Fruit fly (Drosophila melanogaster) whole organism, pupa: ENCODE data around the gene JMJD7.

Source experiments
- CG10348 ChIP-seq: fragments of 200-800 bp; sonication (Bioruptor generic); IDR thresholded peaks from 2 replicates; pipeline ENCODE4 v1.3.6; 2022; ENCODE audit warnings: missing biosample characterization, missing genetic modification characterization
- CG12605 ChIP-seq: fragments of 200-800 bp; sonication (Bioruptor generic); IDR thresholded peaks from 2 replicates; pipeline ENCODE4 v1.3.6; 2022; ENCODE audit warnings: missing biosample characterization, missing genetic modification characterization
- CG13204 ChIP-seq: fragments of 200-800 bp; sonication (Bioruptor generic); optimal IDR thresholded peaks from 2 replicates; lab custom pipeline; 2018; ENCODE audit warnings: missing biosample characterization, mild to moderate bottlenecking, missing genetic modification characterization, moderate library complexity
- CG14655 ChIP-seq: fragments of 200-800 bp; sonication (Bioruptor generic); optimal IDR thresholded peaks from 3 replicates; lab custom pipeline; 2017; ENCODE audit warnings: mild to moderate bottlenecking, missing biosample characterization, missing genetic modification reagents, missing genetic modification characterization
- CG15710 ChIP-seq: fragments of 200-800 bp; sonication (Bioruptor generic); optimal IDR thresholded peaks from 2 replicates; lab custom pipeline; 2018; ENCODE audit warnings: missing biosample characterization, mild to moderate bottlenecking, missing genetic modification characterization, moderate library complexity
- CG17806 ChIP-seq: fragments of 200-800 bp; sonication (Bioruptor generic); optimal IDR thresholded peaks from 2 replicates; lab custom pipeline; 2018; ENCODE audit warnings: missing biosample characterization, mild to moderate bottlenecking, missing genetic modification characterization, moderate library complexity
- CG32121 ChIP-seq: fragments of 200-800 bp; sonication (Bioruptor generic); IDR thresholded peaks from 2 replicates; pipeline ENCODE4 v1.3.6; 2022; ENCODE audit warnings: missing biosample characterization, missing genetic modification characterization
- CG34367 ChIP-seq: fragments of 200-800 bp; sonication (Bioruptor generic); optimal IDR thresholded peaks from 2 replicates; lab custom pipeline; 2018; ENCODE audit warnings: missing biosample characterization, mild to moderate bottlenecking, missing genetic modification characterization
- CG4496 ChIP-seq: fragments of 200-800 bp; sonication (Bioruptor generic); IDR thresholded peaks from 3 replicates; pipeline ENCODE4 v1.3.6; 2022; ENCODE audit warnings: missing biosample characterization, missing genetic modification characterization
- CG8159 ChIP-seq: fragments of 200-800 bp; sonication (Bioruptor generic); optimal IDR thresholded peaks from 3 replicates; lab custom pipeline; 2018; ENCODE audit warnings: missing biosample characterization, mild to moderate bottlenecking, missing genetic modification characterization, moderate library complexity
- CG8301 ChIP-seq: fragments of 200-800 bp; sonication (Bioruptor generic); optimal IDR thresholded peaks from 2 replicates; lab custom pipeline; 2018; ENCODE audit warnings: missing biosample characterization, mild to moderate bottlenecking, missing genetic modification characterization
- CG9948 ChIP-seq: fragments of 200-800 bp; sonication (Bioruptor generic); optimal IDR thresholded peaks from 2 replicates; lab custom pipeline; 2018; ENCODE audit warnings: missing biosample characterization, mild to moderate bottlenecking, missing genetic modification characterization, moderate library complexity
- D1 ChIP-seq: fragments of 200-800 bp; sonication (Bioruptor generic); optimal IDR thresholded peaks from 2 replicates; lab custom pipeline; 2018; ENCODE audit warnings: missing biosample characterization, mild to moderate bottlenecking, missing genetic modification characterization, moderate library complexity
- EcR ChIP-seq: fragments of 200-800 bp; sonication (Bioruptor generic); optimal IDR thresholded peaks from 3 replicates; lab custom pipeline; 2019; ENCODE audit warnings: missing biosample characterization, missing genetic modification characterization, mild to moderate bottlenecking, moderate library complexity, missing genetic modification reagents
- Ets98B ChIP-seq: fragments of 200-800 bp; sonication (Bioruptor generic); IDR thresholded peaks from 2 replicates; pipeline ENCODE4 v1.3.6; 2022; ENCODE audit warnings: missing biosample characterization, missing genetic modification characterization
- Pif1A ChIP-seq: fragments of 200-800 bp; sonication (Bioruptor generic); optimal IDR thresholded peaks from 3 replicates; lab custom pipeline; 2016; ENCODE audit warnings: missing biosample characterization, missing genetic modification characterization
- Pif1B ChIP-seq: fragments of 200-800 bp; sonication (Bioruptor generic); optimal IDR thresholded peaks from 3 replicates; lab custom pipeline; 2016; ENCODE audit warnings: missing biosample characterization, missing genetic modification characterization
- Snoo ChIP-seq: fragments of 200-800 bp; sonication (Bioruptor generic); optimal IDR thresholded peaks from 3 replicates; lab custom pipeline; 2017; ENCODE audit warnings: missing biosample characterization, mild to moderate bottlenecking, missing genetic modification characterization, inconsistent platforms
- fd96Ca ChIP-seq: fragments of 200-800 bp; sonication (Bioruptor generic); IDR thresholded peaks from 3 replicates; pipeline ENCODE4 v1.3.6; 2022; ENCODE audit warnings: missing biosample characterization, missing genetic modification characterization
- gl ChIP-seq: fragments of 200-800 bp; sonication (Bioruptor generic); optimal IDR thresholded peaks from 2 replicates; lab custom pipeline; 2018; ENCODE audit warnings: missing biosample characterization, mild to moderate bottlenecking, missing genetic modification characterization
- rn ChIP-seq: fragments of 200-800 bp; sonication (Bioruptor generic); IDR thresholded peaks from 2 replicates; pipeline ENCODE4 v1.3.6; 2022; ENCODE audit warnings: missing biosample characterization, missing genetic modification characterization

JMJD7 gene

dm6 chr3L:13430171-13430570 lies 19.9 kb downstream of the JMJD7 start:
- TF ChIP-seq CG13204 (GFP tag; lab: Kevin White, UChicago) (no peak), CG9948 (no peak), CG10348 (no peak), CG8159 (tag; lab: Kevin White, UChicago) (no peak), EcR (GFP tag; lab: Kevin White, UChicago) (no peak), CG15710 (no peak), Pif1B (GFP tag; lab: Kevin White, UChicago) (no peak), Pif1A (GFP tag; lab: Kevin White, UChicago) (no peak), Snoo (tag; lab: Kevin White, UChicago) (no peak), D1 (tag; lab: Kevin White, UChicago) (no peak), Ets98B (GFP tag; lab: Robert Waterston, UW) (no peak), fd96Ca (GFP tag; lab: Robert Waterston, UW) (no peak), gl (tag; lab: Kevin White, UChicago) (no peak), CG34367 (tag; lab: Kevin White, UChicago) (no peak), CG4496 (no peak), CG32121 (GFP tag; lab: Robert Waterston, UW) (no peak), CG8301 (tag; lab: Kevin White, UChicago) (no peak)

DNA sequence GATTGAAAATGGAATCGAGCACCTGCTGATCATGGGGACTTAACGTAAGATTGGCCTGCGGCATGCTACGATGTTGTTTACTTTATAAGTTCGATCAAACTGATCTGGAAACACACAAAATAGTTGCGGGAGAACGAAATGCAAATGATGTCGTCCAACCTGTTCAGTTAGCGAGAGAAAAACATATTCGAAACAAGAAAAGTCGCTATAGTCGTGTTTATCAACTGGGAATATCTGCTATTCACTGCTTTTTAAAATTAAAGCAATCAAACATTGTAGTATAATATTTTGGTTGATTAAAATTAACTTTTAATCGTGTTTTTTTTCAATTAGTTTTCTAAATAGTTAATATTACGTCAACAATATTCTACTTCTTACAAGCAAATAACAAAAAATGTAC lies 23.5 kb downstream of the JMJD7 start, which contains the start of gene CG14105:
TSS of gene CG14105 (minus strand) at position 101 of the 400 bp plus-strand sequence.
- no peak for TF ChIP-seq rn
- no peak for TF ChIP-seq CG17806
- no peak for TF ChIP-seq D1 (tag; lab: Kevin White, UChicago)
- TF ChIP-seq CG13204 (GFP tag; lab: Kevin White, UChicago), result no peak
- no peak for TF ChIP-seq Pif1A (GFP tag; lab: Kevin White, UChicago)
- TF ChIP-seq CG9948, result no peak
- no peak for TF ChIP-seq EcR (GFP tag; lab: Kevin White, UChicago)
- TF ChIP-seq CG32121 (GFP tag; lab: Robert Waterston, UW), result no peak

DNA sequence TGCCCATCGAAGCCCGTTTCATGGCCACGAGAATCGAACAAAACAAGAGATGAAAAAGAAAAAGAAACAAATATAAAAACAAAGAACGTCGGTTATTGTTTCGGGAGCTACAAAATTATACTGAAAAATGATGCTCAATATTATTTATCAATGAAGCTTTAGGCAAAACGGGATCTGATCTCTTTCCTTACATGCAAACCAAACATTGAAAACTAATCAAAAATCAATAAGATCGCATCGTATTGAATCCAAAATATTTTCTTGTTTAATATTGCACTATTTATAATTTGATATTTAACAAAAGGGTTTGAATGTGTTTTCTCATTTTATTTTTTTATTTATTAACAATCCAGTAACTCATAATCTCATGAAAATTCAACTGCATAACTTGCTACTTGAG lies 24.5 kb downstream of the JMJD7 start, which contains the start of gene CG14106:
TSS of gene CG14106 (minus strand) at position 101 of the 400 bp plus-strand sequence.
- TF ChIP-seq CG12605, result no peak
- TF ChIP-seq CG10348, result no peak
- TF ChIP-seq CG13204 (GFP tag; lab: Kevin White, UChicago), result no peak
- TF ChIP-seq CG9948, result no peak
- no peak for TF ChIP-seq CG4496
- no peak for TF ChIP-seq CG17806
- no peak for TF ChIP-seq Ets98B (GFP tag; lab: Robert Waterston, UW)
- no peak for TF ChIP-seq CG32121 (GFP tag; lab: Robert Waterston, UW)
- no peak for TF ChIP-seq Pif1B (GFP tag; lab: Kevin White, UChicago)
- no peak for TF ChIP-seq CG8159 (tag; lab: Kevin White, UChicago)
- no peak for TF ChIP-seq Snoo (tag; lab: Kevin White, UChicago)

dm6 chr3L:13424068-13424467 lies 26.0 kb downstream of the JMJD7 start, which contains the start of gene CG33263:
CG33263 (minus strand) TSS chr3L:13424168.
- TF ChIP-seq Ets98B (GFP tag; lab: Robert Waterston, UW) (no peak), CG12605 (no peak), EcR (GFP tag; lab: Kevin White, UChicago) (no peak), CG13204 (GFP tag; lab: Kevin White, UChicago) (no peak), CG17806 (no peak), CG9948 (no peak), CG32121 (GFP tag; lab: Robert Waterston, UW) (no peak), CG8301 (tag; lab: Kevin White, UChicago) (no peak)
- TF ChIP-seq, all 21 proteins: peak for 0

DNA sequence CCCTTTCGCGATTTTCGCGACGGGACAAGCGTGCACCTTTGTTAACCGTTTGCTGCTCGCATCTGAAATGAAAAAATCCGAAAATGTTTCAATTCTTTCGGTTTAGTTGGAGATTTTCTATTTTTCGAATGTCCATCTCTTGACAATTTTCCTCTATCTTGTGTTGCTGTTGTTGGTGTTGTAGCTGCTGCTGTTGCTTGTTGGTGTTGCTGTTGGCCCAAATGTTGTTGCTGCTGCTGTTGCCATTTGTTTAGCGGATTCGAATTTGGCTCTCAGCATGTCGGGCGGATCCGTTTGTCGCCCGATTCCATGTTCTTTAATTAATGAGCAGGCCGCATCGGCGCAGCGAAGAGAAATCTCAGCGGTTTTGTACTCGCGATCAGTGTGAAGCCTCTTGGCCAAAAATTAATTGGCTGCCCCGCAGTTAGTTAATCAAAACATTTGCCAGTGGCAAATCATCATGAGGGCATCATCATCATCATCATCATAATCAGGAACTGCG lies 27.7 kb downstream of the JMJD7 start, which contains the start of gene CG32121:
TSS of gene CG32121 (minus strand) at position 51 of the 502 bp plus-strand sequence.
- TF ChIP-seq CG32121 (GFP tag; lab: Robert Waterston, UW) (no peak; the same call in 1 of the 2 replicates), D1 (tag; lab: Kevin White, UChicago) (no peak), Ets98B (GFP tag; lab: Robert Waterston, UW) (no peak), CG8159 (tag; lab: Kevin White, UChicago) (no peak), rn (no peak)

dm6 chr3L:13420212-13420611 lies 29.9 kb downstream of the JMJD7 start:
- no peak for TF ChIP-seq CG4496
- no peak for TF ChIP-seq Pif1A (GFP tag; lab: Kevin White, UChicago)
- no peak for TF ChIP-seq D1 (tag; lab: Kevin White, UChicago)
- TF ChIP-seq CG13204 (GFP tag; lab: Kevin White, UChicago), result no peak
- TF ChIP-seq CG9948, result no peak
- TF ChIP-seq Pif1B (GFP tag; lab: Kevin White, UChicago), result no peak
- TF ChIP-seq CG17806, result no peak
- no peak for TF ChIP-seq CG14655 (GFP tag; lab: Kevin White, UChicago)
- TF ChIP-seq CG15710, result no peak
- no peak for TF ChIP-seq CG8159 (tag; lab: Kevin White, UChicago)
- no peak for TF ChIP-seq CG8301 (tag; lab: Kevin White, UChicago)
- TF ChIP-seq CG12605, result no peak
- TF ChIP-seq, all 21 proteins: peak for 0

DNA sequence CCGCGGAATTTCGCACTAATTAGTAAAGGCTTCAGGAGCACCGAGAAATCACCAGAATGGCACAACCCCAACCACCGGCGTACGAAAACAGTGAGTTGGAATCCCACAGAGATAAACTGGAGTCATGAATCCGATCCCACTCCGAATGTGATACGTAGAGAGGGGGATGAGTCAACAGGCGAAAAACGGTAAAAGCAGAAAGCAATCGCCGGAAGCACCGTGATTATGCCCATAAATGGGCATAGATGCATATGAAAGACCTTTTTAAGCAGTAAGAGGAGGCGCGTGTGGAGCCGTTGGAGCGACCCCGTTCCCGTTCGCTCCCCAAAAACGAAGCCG lies 37.2 kb downstream of the JMJD7 start:
- TF ChIP-seq CG12605, result no peak
- TF ChIP-seq D1 (tag; lab: Kevin White, UChicago), result no peak
- TF ChIP-seq rn, result no peak
- TF ChIP-seq Snoo (tag; lab: Kevin White, UChicago), result no peak
- no peak for TF ChIP-seq Pif1A (GFP tag; lab: Kevin White, UChicago)
- TF ChIP-seq fd96Ca (GFP tag; lab: Robert Waterston, UW), result no peak
- TF ChIP-seq CG14655 (GFP tag; lab: Kevin White, UChicago), result no peak
- no peak for TF ChIP-seq gl (tag; lab: Kevin White, UChicago)
